Worm (Caenorhabditis elegans) whole organism, late embryonic: ENCODE measurements around the gene gst-17.
A peak's percentile ranks its signal among the peaks of the same experiment; 100 is the strongest.

ENCODE experiments used
- C38D4.7 ChIP-seq: fragments of 200-800 bp; sonication (Bioruptor generic); optimal IDR thresholded peaks from 2 replicates; lab custom pipeline; 2018; ENCODE audit warnings: mild to moderate bottlenecking, missing genetic modification characterization, moderate library complexity, missing compliant biosample characterization
- F13H6.1 ChIP-seq: sonication (generic microtip); optimal IDR thresholded peaks from 2 replicates; lab custom pipeline; 2016; ENCODE audit warnings: missing genetic modification characterization, missing compliant biosample characterization
- K09A11.1 ChIP-seq: sonication (generic microtip); optimal IDR thresholded peaks from 2 replicates; lab custom pipeline; 2017; ENCODE audit warnings: antibody characterized with exemption, mild to moderate bottlenecking, missing genetic modification characterization, missing compliant biosample characterization; ENCODE audit not compliant: insufficient read depth
- Y22D7AL.16 ChIP-seq: sonication (generic microtip); optimal IDR thresholded peaks from 2 replicates; lab custom pipeline; 2016; ENCODE audit warnings: missing genetic modification characterization, missing compliant biosample characterization
- ahr-1 ChIP-seq: sonication (generic microtip); optimal IDR thresholded peaks from 2 replicates; lab custom pipeline; 2016; ENCODE audit warnings: missing genetic modification characterization, missing compliant biosample characterization
- ama-1 ChIP-seq: fragments of 150-350 bp; optimal IDR thresholded peaks from 2 replicates; lab custom pipeline; 2014
- ceh-18 ChIP-seq: sonication (generic microtip); optimal IDR thresholded peaks from 2 replicates; lab custom pipeline; 2016; ENCODE audit warnings: missing genetic modification characterization, missing compliant biosample characterization
- ceh-22 ChIP-seq: sonication (generic microtip); optimal IDR thresholded peaks from 2 replicates; lab custom pipeline; 2017; ENCODE audit warnings: missing biosample characterization, missing genetic modification characterization
- ceh-31 ChIP-seq: sonication (generic microtip); optimal IDR thresholded peaks from 2 replicates; lab custom pipeline; 2016; ENCODE audit warnings: missing genetic modification characterization, missing compliant biosample characterization
- ceh-34 ChIP-seq: sonication (generic microtip); optimal IDR thresholded peaks from 2 replicates; lab custom pipeline; 2016; ENCODE audit warnings: mild to moderate bottlenecking, missing genetic modification characterization, missing compliant biosample characterization
- ceh-45 ChIP-seq: fragments of 200-800 bp; sonication (Bioruptor generic); IDR thresholded peaks from 2 replicates; pipeline ENCODE4 v1.3.6; 2022; ENCODE audit warnings: missing genetic modification reagents, missing genetic modification characterization, missing compliant biosample characterization
- ceh-48 ChIP-seq: sonication (generic microtip); optimal IDR thresholded peaks from 2 replicates; lab custom pipeline; 2016; ENCODE audit warnings: missing genetic modification characterization, inconsistent platforms, missing compliant biosample characterization
- ceh-6 ChIP-seq: fragments of 200-800 bp; sonication (Bioruptor generic); optimal IDR thresholded peaks from 2 replicates; lab custom pipeline; 2018; ENCODE audit warnings: mild to moderate bottlenecking, missing genetic modification characterization, missing compliant biosample characterization
- dmd-4 ChIP-seq: sonication (generic microtip); optimal IDR thresholded peaks from 2 replicates; lab custom pipeline; 2016; ENCODE audit warnings: borderline replicate concordance, missing genetic modification characterization, missing compliant biosample characterization
- dve-1 ChIP-seq: sonication (generic microtip); optimal IDR thresholded peaks from 2 replicates; lab custom pipeline; 2017; ENCODE audit warnings: antibody characterized with exemption, mild to moderate bottlenecking, missing genetic modification characterization, missing compliant biosample characterization
- elt-2 ChIP-seq: sonication (generic microtip); optimal IDR thresholded peaks from 2 replicates; lab custom pipeline; 2016; ENCODE audit warnings: missing genetic modification reagents, missing genetic modification characterization, missing compliant biosample characterization
- elt-4 ChIP-seq: sonication (generic microtip); optimal IDR thresholded peaks from 2 replicates; lab custom pipeline; 2016; ENCODE audit warnings: missing genetic modification characterization, missing compliant biosample characterization
- ets-4 ChIP-seq: sonication (generic microtip); optimal IDR thresholded peaks from 2 replicates; lab custom pipeline; 2016; ENCODE audit warnings: missing genetic modification characterization, missing compliant biosample characterization
- fkh-6 ChIP-seq: sonication (generic microtip); optimal IDR thresholded peaks from 2 replicates; lab custom pipeline; 2016; ENCODE audit warnings: missing genetic modification characterization, missing compliant biosample characterization
- hlh-13 ChIP-seq: fragments of 200-800 bp; sonication (Bioruptor generic); optimal IDR thresholded peaks from 2 replicates; lab custom pipeline; 2018; ENCODE audit warnings: mild to moderate bottlenecking, missing genetic modification characterization, missing compliant biosample characterization
- hlh-30 ChIP-seq: sonication (generic microtip); optimal IDR thresholded peaks from 2 replicates; lab custom pipeline; 2017; ENCODE audit warnings: antibody characterized with exemption, missing genetic modification characterization, missing compliant biosample characterization; ENCODE audit not compliant: insufficient read depth
- lim-6 ChIP-seq: sonication (generic microtip); optimal IDR thresholded peaks from 2 replicates; lab custom pipeline; 2016; ENCODE audit warnings: missing genetic modification characterization, missing compliant biosample characterization
- lin-11 ChIP-seq: fragments of 200-800 bp; sonication (Bioruptor generic); optimal IDR thresholded peaks from 2 replicates; lab custom pipeline; 2018; ENCODE audit warnings: mild to moderate bottlenecking, missing genetic modification characterization, missing compliant biosample characterization
- nhr-11 ChIP-seq: fragments of 150-350 bp; optimal IDR thresholded peaks from 2 replicates; lab custom pipeline; 2014; ENCODE audit warnings: missing biosample characterization, missing genetic modification characterization
- nhr-232 ChIP-seq: sonication (generic microtip); optimal IDR thresholded peaks from 2 replicates; lab custom pipeline; 2016; ENCODE audit warnings: missing genetic modification characterization, missing compliant biosample characterization
- npax-4 ChIP-seq: sonication (generic microtip); optimal IDR thresholded peaks from 2 replicates; lab custom pipeline; 2016; ENCODE audit warnings: missing genetic modification characterization, missing compliant biosample characterization
- odd-2 ChIP-seq: sonication (generic microtip); optimal IDR thresholded peaks from 2 replicates; lab custom pipeline; 2017; ENCODE audit warnings: antibody characterized with exemption, mild to moderate bottlenecking, missing genetic modification characterization, missing compliant biosample characterization
- pag-3 ChIP-seq: sonication (generic microtip); optimal IDR thresholded peaks from 2 replicates; lab custom pipeline; 2016; ENCODE audit warnings: missing compliant biosample characterization, missing genetic modification characterization, borderline replicate concordance
- pat-9 ChIP-seq: fragments of 200-800 bp; sonication (Bioruptor generic); optimal IDR thresholded peaks from 2 replicates; lab custom pipeline; 2018; ENCODE audit warnings: mild to moderate bottlenecking, missing genetic modification characterization, moderate library complexity, missing compliant biosample characterization
- pax-1 ChIP-seq: fragments of 150-350 bp; optimal IDR thresholded peaks from 2 replicates; lab custom pipeline; 2014; ENCODE audit warnings: missing biosample characterization, missing genetic modification characterization
- pha-2 ChIP-seq: sonication (generic microtip); optimal IDR thresholded peaks from 2 replicates; lab custom pipeline; 2017; ENCODE audit warnings: mild to moderate bottlenecking, missing genetic modification characterization, missing compliant biosample characterization
- pha-4 ChIP-seq: fragments of 150-350 bp; optimal IDR thresholded peaks from 2 replicates; lab custom pipeline; 2018; ENCODE audit warnings: missing biosample characterization, missing genetic modification reagents, missing genetic modification characterization
- rnt-1 ChIP-seq: sonication (generic microtip); optimal IDR thresholded peaks from 2 replicates; lab custom pipeline; 2016; ENCODE audit warnings: missing genetic modification characterization, missing compliant biosample characterization
- sox-4 ChIP-seq: sonication (generic microtip); optimal IDR thresholded peaks from 2 replicates; lab custom pipeline; 2017; ENCODE audit warnings: mild to moderate bottlenecking, missing genetic modification characterization, inconsistent platforms, missing compliant biosample characterization
- syd-9 ChIP-seq: sonication (generic microtip); optimal IDR thresholded peaks from 2 replicates; lab custom pipeline; 2016; ENCODE audit warnings: mild to moderate bottlenecking, missing genetic modification characterization, moderate library complexity, missing compliant biosample characterization
- tbx-7 ChIP-seq: sonication (generic microtip); optimal IDR thresholded peaks from 2 replicates; lab custom pipeline; 2016; ENCODE audit warnings: missing genotype, missing genetic modification characterization, missing compliant biosample characterization
- unc-3 ChIP-seq, 2 experiments: fragments of 200-800 bp in 1 of 2; sonication (Bioruptor generic) in 1 of 2; sonication (generic microtip) in 1 of 2; conservative IDR thresholded peaks in 1 of 2; optimal IDR thresholded peaks in 1 of 2; 2 replicates each; pipeline versions ENCODE4 v1.3.6 to Lab custom; 2016 to 2022; ENCODE audit warnings: missing compliant biosample characterization in 2 of 2, missing genetic modification characterization in 2 of 2, missing genetic modification reagents in 1 of 2
- unc-55 ChIP-seq: sonication (generic microtip); optimal IDR thresholded peaks from 2 replicates; lab custom pipeline; 2017; ENCODE audit warnings: missing biosample characterization, missing genetic modification reagents, missing genetic modification characterization
- zip-5 ChIP-seq: sonication (generic microtip); optimal IDR thresholded peaks from 2 replicates; lab custom pipeline; 2016; ENCODE audit warnings: missing genetic modification characterization, missing compliant biosample characterization
- ztf-16 ChIP-seq: sonication (generic microtip); optimal IDR thresholded peaks from 2 replicates; lab custom pipeline; 2017; ENCODE audit warnings: missing genetic modification characterization, missing compliant biosample characterization

The gst-17 gene

ce11 chrII:13616000-13616399 is 14.6 kb downstream of the gst-17 start, which contains the start of gene gst-14:
TSS of gene gst-14 (minus strand) at chrII:13616100.
- TF ChIP-seq ceh-31, result no peak
- TF ChIP-seq nhr-232 (tag; lab: Kevin White, UChicago), result no peak
- TF ChIP-seq unc-55 (GFP tag; lab: Kevin White, UChicago), result no peak

- TF ChIP-seq ztf-16 (tag; lab: Kevin White, UChicago) (no peak), ceh-22 (tag; lab: Kevin White, UChicago) (no peak), ceh-34 (tag; lab: Kevin White, UChicago) (no peak), Y22D7AL.16 (tag; lab: Kevin White, UChicago) (no peak), lin-11 (tag; lab: Kevin White, UChicago) (no peak), hlh-30 (tag; lab: Kevin White, UChicago) (no peak), pha-4 (tag; lab: Kevin White, UChicago) (no peak), pag-3 (tag; lab: Kevin White, UChicago) (no peak), unc-55 (GFP tag; lab: Kevin White, UChicago) (no peak), ceh-48 (no peak)
These were observed 16.1 kb downstream of the gst-17 start for ce11 chrII:13614516-13614915.

ce11 chrII:13613096-13613495 is 17.5 kb downstream of the gst-17 start, which contains the start of gene gst-15:
TSS of gene gst-15 (minus strand) at chrII:13613196.
- TF ChIP-seq unc-55 (GFP tag; lab: Kevin White, UChicago), result no peak
- no peak for TF ChIP-seq ceh-6 (GFP tag; lab: Kevin White, UChicago)
- TF ChIP-seq pax-1 (tag; lab: Kevin White, UChicago), result no peak
- no peak for TF ChIP-seq pha-4 (tag; lab: Kevin White, UChicago)
- no peak for TF ChIP-seq unc-3 (GFP tag; conservative IDR thresholded peaks at IDR 0.05; lab: Robert Waterston, UW)
- no peak for TF ChIP-seq unc-3 (tag; optimal IDR thresholded peaks at IDR 0.05; lab: Kevin White, UChicago)
- TF ChIP-seq nhr-11 (tag; lab: Kevin White, UChicago), result no peak
- TF ChIP-seq ceh-45 (GFP tag; lab: Robert Waterston, UW), result no peak
- no peak for TF ChIP-seq odd-2 (tag; lab: Kevin White, UChicago)
- TF ChIP-seq pat-9 (tag; lab: Kevin White, UChicago), result no peak
- TF ChIP-seq F13H6.1 (tag; lab: Kevin White, UChicago), result no peak
- no peak for TF ChIP-seq syd-9 (tag; lab: Kevin White, UChicago)
- TF ChIP-seq elt-4, result no peak
- no peak for TF ChIP-seq elt-2 (tag; lab: Kevin White, UChicago)
- no peak for TF ChIP-seq ceh-48
- no peak for TF ChIP-seq Y22D7AL.16 (tag; lab: Kevin White, UChicago)

ce11 chrII:13611186-13611585 is 19.4 kb downstream of the gst-17 start, which contains the start of gene gst-24:
TSS of gene gst-24 (minus strand) at chrII:13611366.
- TF ChIP-seq sox-4 (no peak), ceh-6 (GFP tag; lab: Kevin White, UChicago) (no peak), ahr-1 (tag; lab: Kevin White, UChicago) (no peak), unc-55 (GFP tag; lab: Kevin White, UChicago) (no peak), npax-4 (tag; lab: Kevin White, UChicago) (no peak), fkh-6 (tag; lab: Kevin White, UChicago) (no peak), K09A11.1 (tag; lab: Kevin White, UChicago) (no peak), hlh-13 (GFP tag; lab: Kevin White, UChicago) (no peak), pat-9 (tag; lab: Kevin White, UChicago) (no peak), C38D4.7 (no peak), ceh-18 (tag; lab: Kevin White, UChicago) (no peak)

- TF ChIP-seq ama-1 (no peak), rnt-1 (tag; lab: Kevin White, UChicago) (peak; percentile 59), tbx-7 (tag; lab: Kevin White, UChicago) (no peak), lim-6 (tag; lab: Kevin White, UChicago) (no peak), zip-5 (tag; lab: Kevin White, UChicago) (no peak), dmd-4 (tag; lab: Kevin White, UChicago) (no peak), ceh-45 (GFP tag; lab: Robert Waterston, UW) (no peak), pha-2 (tag; lab: Kevin White, UChicago) (no peak), hlh-13 (GFP tag; lab: Kevin White, UChicago) (no peak), unc-55 (GFP tag; lab: Kevin White, UChicago) (peak; percentile 10), elt-2 (tag; lab: Kevin White, UChicago) (peak; percentile 10), dve-1 (tag; lab: Kevin White, UChicago) (no peak), ets-4 (tag; lab: Kevin White, UChicago) (no peak)
These were observed 20.9 kb downstream of the gst-17 start, which contains the start of gene gst-20 for ce11 chrII:13609655-13610054. TSS of gene gst-20 (minus strand) at chrII:13609824.
